Worm (Caenorhabditis elegans): Measurements from ENCODE around the gene scrm-7.

ce11 chrV:14815500-14815899, 36.0 kb upstream of the scrm-7 start, which contains the start of gene rin-1:
- no peak for TF ChIP-seq nhr-12 (tag; optimal IDR thresholded peaks at IDR 0.05)
- no peak for TF ChIP-seq ceh-16 (tag; optimal IDR thresholded peaks at IDR 0.05)

Data from whole organism, L2 larva.